Worm (Caenorhabditis elegans): Measurements from ENCODE around the gene pudl-2.
A peak's percentile ranks its signal among the peaks of the same experiment; 100 is the strongest.
"Not testable (repeated sequence)": the region's sequence is repeated elsewhere in the genome, so short reads cannot be mapped to it uniquely, and the experiment has no call there.

The pudl-2 gene

DNA sequence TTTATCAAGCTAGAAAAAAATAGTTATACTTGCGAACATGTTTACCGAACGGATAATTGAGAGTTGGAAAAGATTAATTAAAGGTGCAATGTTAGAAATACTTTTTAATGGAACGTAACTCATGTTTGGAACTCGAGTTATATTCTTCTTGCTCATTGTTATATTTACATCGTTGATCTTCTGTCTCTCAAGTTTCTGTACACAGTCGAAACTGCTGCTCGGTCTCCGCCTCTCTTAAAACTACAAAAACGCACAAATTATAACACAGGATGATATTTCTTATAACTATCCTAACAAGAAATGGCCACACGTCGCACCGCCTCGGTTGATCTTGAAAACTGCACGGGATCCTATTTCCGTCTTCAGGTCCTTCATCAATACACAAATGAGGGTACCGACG, at the start of gene pudl-2:
pudl-2 (plus strand) TSS at position 301 of the 400 bp plus-strand sequence.
- no peak for TF ChIP-seq ama-1 (optimal IDR thresholded peaks at IDR 0.05)
- no peak for TF ChIP-seq ceh-14 (tag; optimal IDR thresholded peaks at IDR 0.05)
- no peak for TF ChIP-seq fkh-6 (tag; optimal IDR thresholded peaks at IDR 0.05)
- TF ChIP-seq unc-55 (GFP tag; optimal IDR thresholded peaks at IDR 0.05): no peak
- no peak for TF ChIP-seq hlh-8 (tag; optimal IDR thresholded peaks at IDR 0.05)
- no peak for TF ChIP-seq elt-2 (tag; optimal IDR thresholded peaks at IDR 0.05)
- no peak for TF ChIP-seq ceh-6 (GFP tag; optimal IDR thresholded peaks at IDR 0.05)
- no peak for TF ChIP-seq rnt-1 (tag; optimal IDR thresholded peaks at IDR 0.05)
- no peak for TF ChIP-seq sox-4 (tag; optimal IDR thresholded peaks at IDR 0.05)
- no peak for TF ChIP-seq ceh-22 (tag; optimal IDR thresholded peaks at IDR 0.05)
- no peak for TF ChIP-seq ceh-9 (tag; optimal IDR thresholded peaks at IDR 0.05)
- no peak for TF ChIP-seq K09A11.1 (tag; optimal IDR thresholded peaks at IDR 0.05; ENCODE audit: insufficient read depth)
- no peak for TF ChIP-seq nhr-11 (tag; optimal IDR thresholded peaks at IDR 0.05)
- TF ChIP-seq lim-6 (tag; optimal IDR thresholded peaks at IDR 0.05): no peak
- TF ChIP-seq ceh-48 (tag; optimal IDR thresholded peaks at IDR 0.05): no peak

DNA sequence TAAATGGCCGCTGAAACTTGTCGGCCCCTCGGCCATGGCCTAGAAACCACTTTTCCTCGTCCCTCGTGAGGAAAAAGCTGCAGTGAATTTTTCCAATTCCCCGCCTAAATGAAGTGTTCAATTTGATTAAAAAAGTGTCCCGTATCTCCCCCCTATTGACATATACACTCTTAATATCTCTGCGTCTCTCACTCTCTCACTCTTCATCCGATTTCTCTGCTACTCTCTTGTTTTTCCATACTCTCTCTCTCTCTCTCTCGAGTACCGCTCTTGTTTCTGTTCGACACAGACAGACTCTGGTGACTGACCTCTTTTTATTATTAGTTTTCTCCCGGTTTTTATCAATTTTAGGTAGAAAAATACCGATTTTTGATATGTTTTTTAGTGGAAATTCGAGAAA, 49.6 kb upstream of the pudl-2 start:
- TF ChIP-seq lin-11 (tag; optimal IDR thresholded peaks at IDR 0.05): no peak
- TF ChIP-seq fkh-6 (tag; optimal IDR thresholded peaks at IDR 0.05): no peak
- no peak for TF ChIP-seq nhr-11 (tag; optimal IDR thresholded peaks at IDR 0.05)
- TF ChIP-seq C08G9.2 (tag; optimal IDR thresholded peaks at IDR 0.05): no peak
- TF ChIP-seq ceh-9 (tag; optimal IDR thresholded peaks at IDR 0.05): no peak
- TF ChIP-seq nfya-1 (tag; optimal IDR thresholded peaks at IDR 0.05): peak; percentile 44
- no peak for TF ChIP-seq rnt-1 (tag; optimal IDR thresholded peaks at IDR 0.05)
- no peak for TF ChIP-seq nhr-232 (tag; optimal IDR thresholded peaks at IDR 0.05)
- no peak for TF ChIP-seq ama-1 (optimal IDR thresholded peaks at IDR 0.05)
- TF ChIP-seq ets-4 (tag; optimal IDR thresholded peaks at IDR 0.05): no peak
- TF ChIP-seq ceh-18 (tag; optimal IDR thresholded peaks at IDR 0.05): no peak
- TF ChIP-seq T23F11.4 (GFP tag; optimal IDR thresholded peaks at IDR 0.05): no peak
- TF ChIP-seq unc-86 (tag; optimal IDR thresholded peaks at IDR 0.05): no peak
- TF ChIP-seq pax-1 (tag; optimal IDR thresholded peaks at IDR 0.05): no peak
- peak; percentile 14 for TF ChIP-seq unc-55 (GFP tag; optimal IDR thresholded peaks at IDR 0.05)
- no peak for TF ChIP-seq npax-4 (tag; optimal IDR thresholded peaks at IDR 0.05)
- TF ChIP-seq unc-42 (tag; optimal IDR thresholded peaks at IDR 0.05): peak; percentile 71
- TF ChIP-seq ceh-19 (GFP tag; optimal IDR thresholded peaks at IDR 0.05): no peak
- TF ChIP-seq che-1 (tag; optimal IDR thresholded peaks at IDR 0.05): no peak
- TF ChIP-seq lim-6 (tag; optimal IDR thresholded peaks at IDR 0.05): no peak
- no peak for TF ChIP-seq ceh-34 (tag; optimal IDR thresholded peaks at IDR 0.05)
- no peak for TF ChIP-seq mec-3 (tag; optimal IDR thresholded peaks at IDR 0.05; ENCODE audit: borderline replicate concordance)
- TF ChIP-seq pha-4 (tag; optimal IDR thresholded peaks at IDR 0.05): no peak
- TF ChIP-seq sox-2 (GFP tag; IDR thresholded peaks at IDR 0.05): no peak
- TF ChIP-seq fkh-10 (GFP tag; optimal IDR thresholded peaks at IDR 0.05): no peak
- TF ChIP-seq fax-1 (tag; optimal IDR thresholded peaks at IDR 0.05): no peak

DNA sequence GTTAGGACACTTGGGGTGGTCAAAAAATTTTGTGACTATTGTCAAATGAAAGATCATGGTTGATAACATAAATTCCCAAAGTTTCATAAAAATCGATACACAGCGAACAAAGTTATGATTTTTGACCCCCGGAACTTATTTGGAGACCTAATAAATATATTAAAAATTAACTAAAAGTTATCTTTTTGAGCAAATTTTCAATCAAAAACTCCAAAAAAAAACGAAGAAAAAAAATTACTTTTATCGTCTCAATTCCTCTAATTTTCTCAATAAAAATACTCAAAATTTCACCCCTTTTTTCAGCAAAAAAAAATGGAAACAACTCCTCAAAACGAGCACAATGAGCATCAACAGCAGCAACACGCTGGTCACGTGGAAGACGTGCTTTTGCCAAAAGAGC, 46.2 kb upstream of the pudl-2 start, which contains the start of gene atln-1:
atln-1 (plus strand) TSS at position 301 of the 400 bp plus-strand sequence.
- TF ChIP-seq tbx-7, pha-2, fax-1 (tag; optimal IDR thresholded peaks at IDR 0.05): not testable (repeated sequence)

DNA sequence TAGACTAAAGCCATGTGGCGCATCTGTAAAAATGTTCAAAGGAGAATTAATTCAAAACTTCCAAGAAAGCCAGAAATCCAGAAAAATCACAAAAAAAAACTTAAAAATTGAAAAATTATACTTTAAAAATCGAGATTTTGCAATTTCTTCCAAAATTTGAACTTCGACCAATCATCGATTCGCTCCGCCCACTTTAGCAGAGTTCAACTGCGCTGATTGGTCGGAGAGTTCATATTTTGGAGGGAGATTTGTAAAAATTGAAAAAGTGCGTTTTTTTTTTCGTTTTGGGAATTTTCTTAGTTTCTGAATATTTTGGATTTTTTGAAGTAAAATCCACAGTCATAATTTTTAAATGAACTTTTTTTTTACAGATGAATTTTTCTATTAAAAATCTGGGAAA, 40.7 kb upstream of the pudl-2 start:
- peak; percentile 72 for TF ChIP-seq nfya-1 (tag; optimal IDR thresholded peaks at IDR 0.05)
- TF ChIP-seq pha-4 (tag; optimal IDR thresholded peaks at IDR 0.05): no peak

DNA sequence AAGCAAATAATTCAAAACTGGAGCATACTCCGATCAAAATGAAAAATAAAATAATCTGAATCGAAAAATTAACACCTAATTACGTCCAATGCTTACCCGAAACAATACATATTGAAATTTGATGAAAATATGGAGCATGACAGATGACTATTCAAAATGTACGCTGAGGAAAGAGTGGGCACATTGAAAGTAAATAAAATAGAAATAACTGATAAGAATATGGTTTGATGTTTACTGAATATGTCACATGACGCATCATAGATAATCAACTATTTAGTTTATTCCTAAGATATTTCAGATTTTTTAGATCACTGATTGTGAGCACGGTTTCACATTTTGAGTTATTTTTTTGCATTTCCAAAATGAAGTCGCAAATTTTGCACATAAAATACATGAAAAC, 36.3 kb upstream of the pudl-2 start, which contains the start of gene Y54G2A.52:
Y54G2A.52 (minus strand) TSS at position 348 of the 400 bp plus-strand sequence.
- TF ChIP-seq lin-11 (tag; optimal IDR thresholded peaks at IDR 0.05): no peak
- peak; percentile 14 for TF ChIP-seq elt-2 (tag; optimal IDR thresholded peaks at IDR 0.05)
- TF ChIP-seq gmeb-2 (tag; optimal IDR thresholded peaks at IDR 0.05): no peak

Measured in whole organism, late embryonic.